Worm (Caenorhabditis elegans) whole organism, L3 larva: Measurements from ENCODE around the gene maph-1.3.

Experiments used
- R02D3.7 ChIP-seq: fragments of 150-350 bp; optimal IDR thresholded peaks from 2 replicates; lab custom pipeline; 2014; ENCODE audit warnings: missing biosample characterization, missing genetic modification characterization
- aly-2 ChIP-seq: fragments of 150-350 bp; optimal IDR thresholded peaks from 2 replicates; lab custom pipeline; 2014; ENCODE audit warnings: missing biosample characterization, missing genetic modification characterization
- elt-2 ChIP-seq: sonication (generic microtip); optimal IDR thresholded peaks from 2 replicates; lab custom pipeline; 2016; ENCODE audit warnings: missing genetic modification reagents, mild to moderate bottlenecking, missing genetic modification characterization, missing compliant biosample characterization
- fkh-10 ChIP-seq: sonication (generic microtip); optimal IDR thresholded peaks from 2 replicates; lab custom pipeline; 2017; ENCODE audit warnings: missing biosample characterization, missing genetic modification reagents, missing genetic modification characterization
- jun-1 ChIP-seq: fragments of 150-350 bp; optimal IDR thresholded peaks from 2 replicates; lab custom pipeline; 2014; ENCODE audit warnings: missing biosample characterization, missing genetic modification reagents, missing genetic modification characterization
- lin-39 ChIP-seq: fragments of 150-350 bp; optimal IDR thresholded peaks from 2 replicates; lab custom pipeline; 2018; ENCODE audit warnings: missing biosample characterization, missing genetic modification reagents, missing genetic modification characterization
- nfya-1 ChIP-seq: sonication (generic microtip); optimal IDR thresholded peaks from 2 replicates; lab custom pipeline; 2017; ENCODE audit warnings: missing genetic modification characterization, mild to moderate bottlenecking, missing compliant biosample characterization, antibody characterized with exemption, moderate library complexity; ENCODE audit not compliant: insufficient read depth
- nhr-77 ChIP-seq: fragments of 150-350 bp; optimal IDR thresholded peaks from 2 replicates; lab custom pipeline; 2014; ENCODE audit warnings: missing biosample characterization, missing genetic modification characterization
- zag-1 ChIP-seq: fragments of 150-350 bp; optimal IDR thresholded peaks from 2 replicates; lab custom pipeline; 2014; ENCODE audit warnings: missing biosample characterization, missing genetic modification characterization

DNA sequence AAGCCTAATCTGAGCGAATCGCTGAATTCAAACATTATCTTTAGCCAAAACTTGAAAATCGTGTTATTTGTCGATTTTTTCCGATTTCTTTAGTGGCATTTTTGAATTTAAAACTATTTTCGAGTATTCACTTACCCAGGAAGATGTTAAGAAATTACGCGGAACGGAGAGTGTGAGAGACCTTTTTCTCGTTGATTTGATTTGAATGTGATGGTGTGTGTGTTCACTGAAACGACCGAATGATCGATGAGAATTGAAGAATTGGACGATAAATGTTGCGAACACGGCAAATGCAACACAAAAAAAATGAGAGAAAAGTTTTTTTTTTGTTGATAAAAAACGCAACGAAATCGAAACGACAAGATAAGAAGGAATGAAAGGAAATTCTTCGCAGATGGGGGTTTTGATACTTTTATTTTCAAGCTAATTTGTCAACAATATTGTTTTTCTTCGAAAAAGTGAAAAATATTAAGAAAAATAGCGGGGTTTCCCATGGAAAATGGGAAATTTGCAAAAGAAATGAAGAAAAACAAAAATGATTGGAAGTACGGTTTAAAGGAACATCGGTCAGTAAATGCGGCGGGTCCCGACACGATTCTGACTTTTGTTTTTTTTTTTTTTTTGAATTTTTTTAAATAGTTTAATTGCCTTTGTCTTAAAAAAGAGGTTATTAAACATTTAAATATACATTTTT is 44.3 kb upstream of the maph-1.3 start, which contains the start of gene mtm-3:
- TF ChIP-seq nhr-77 (tag; lab: Kevin White, UChicago), result no peak
- TF ChIP-seq elt-2 (tag; lab: Kevin White, UChicago), result peak; percentile 43
- peak; percentile 24 for TF ChIP-seq nfya-1 (tag; lab: Kevin White, UChicago)
- TF ChIP-seq lin-39 (tag; lab: Kevin White, UChicago), result no peak
- no peak for TF ChIP-seq aly-2
- no peak for TF ChIP-seq R02D3.7 (tag; lab: Kevin White, UChicago)
- TF ChIP-seq zag-1 (tag; lab: Kevin White, UChicago), result no peak
- no peak for TF ChIP-seq fkh-10 (GFP tag; lab: Kevin White, UChicago)
- TF ChIP-seq jun-1 (tag; lab: Kevin White, UChicago), result no peak
